Worm (Caenorhabditis elegans) whole organism, mixed stage, embryonic: ENCODE results near the gene Y61A9LA.4.

ENCODE experiments used
- elt-3 ChIP-seq: fragments of 150-350 bp; optimal IDR thresholded peaks from 2 replicates; lab custom pipeline; 2014; ENCODE audit warnings: missing biosample characterization, missing genetic modification characterization
- flh-1 ChIP-seq: fragments of 200-800 bp; sonication (Bioruptor generic); optimal IDR thresholded peaks from 2 replicates; lab custom pipeline; 2018; ENCODE audit warnings: mild to moderate bottlenecking, missing genetic modification characterization, moderate library complexity, missing compliant biosample characterization
- lin-13 ChIP-seq: fragments of 150-350 bp; optimal IDR thresholded peaks from 2 replicates; lab custom pipeline; 2014; ENCODE audit warnings: missing biosample characterization, missing genetic modification characterization
- lsy-2 ChIP-seq: fragments of 150-350 bp; optimal IDR thresholded peaks from 2 replicates; lab custom pipeline; 2014; ENCODE audit warnings: missing biosample characterization, missing genetic modification characterization
- nhr-12 ChIP-seq: fragments of 150-350 bp; optimal IDR thresholded peaks from 2 replicates; lab custom pipeline; 2014; ENCODE audit warnings: missing biosample characterization, missing genetic modification characterization
- nhr-237 ChIP-seq: fragments of 150-350 bp; optimal IDR thresholded peaks from 2 replicates; lab custom pipeline; 2014; ENCODE audit warnings: missing biosample characterization, missing genetic modification characterization
- snpc-4 ChIP-seq: fragments of 150-350 bp; optimal IDR thresholded peaks from 2 replicates; lab custom pipeline; 2014; ENCODE audit warnings: missing biosample characterization, missing genetic modification characterization
- unc-39 ChIP-seq: fragments of 150-350 bp; optimal IDR thresholded peaks from 2 replicates; lab custom pipeline; 2014; ENCODE audit warnings: missing biosample characterization, missing genetic modification characterization
- unc-62 ChIP-seq: fragments of 150-350 bp; optimal IDR thresholded peaks from 2 replicates; lab custom pipeline; 2014; ENCODE audit warnings: missing biosample characterization, missing genetic modification reagents, missing genetic modification characterization
- ztf-11 ChIP-seq: fragments of 150-350 bp; optimal IDR thresholded peaks from 2 replicates; lab custom pipeline; 2014; ENCODE audit warnings: missing biosample characterization, missing genetic modification characterization

- TF ChIP-seq ztf-11 (tag; lab: Kevin White, UChicago) (no peak), unc-39 (tag; lab: Kevin White, UChicago) (no peak), elt-3 (no peak), unc-62 (GFP tag; lab: Kevin White, UChicago) (no peak), snpc-4 (tag; lab: Kevin White, UChicago) (no peak), flh-1 (no peak), nhr-237 (tag; lab: Kevin White, UChicago) (no peak), nhr-12 (tag; lab: Kevin White, UChicago) (no peak), lsy-2 (tag; lab: Kevin White, UChicago) (no peak), lin-13 (tag; lab: Kevin White, UChicago) (no peak)
These were observed 41.9 kb upstream of the Y61A9LA.4 start for ce11 chrV:4518657-4519056.
